Worm (Caenorhabditis elegans): Measurements from ENCODE around the gene cpt-5.

The cpt-5 gene

DNA sequence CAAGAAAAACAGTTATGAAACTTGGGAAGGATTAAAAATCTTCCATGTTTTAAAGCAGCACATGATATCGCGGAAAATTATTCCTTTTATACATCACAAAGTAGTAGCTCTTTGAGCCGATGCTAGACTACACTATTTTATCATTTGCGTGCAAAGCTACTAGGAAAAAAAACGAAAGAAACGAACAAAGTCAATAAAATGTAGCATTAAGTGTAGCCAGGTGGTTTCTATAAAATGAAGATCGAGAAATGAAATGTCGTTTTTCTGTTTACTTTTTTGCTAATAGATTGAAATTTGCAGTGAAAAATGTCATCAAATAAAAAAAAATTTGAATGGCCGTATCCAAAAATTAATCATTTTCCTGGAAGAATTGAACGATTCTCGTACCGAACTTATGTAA, at the start of gene cpt-5:
Gene cpt-5, plus strand, starts transcription at position 301 of the 400 bp plus-strand sequence.
- TF ChIP-seq unc-62 (GFP tag; optimal IDR thresholded peaks at IDR 0.05): no peak

DNA sequence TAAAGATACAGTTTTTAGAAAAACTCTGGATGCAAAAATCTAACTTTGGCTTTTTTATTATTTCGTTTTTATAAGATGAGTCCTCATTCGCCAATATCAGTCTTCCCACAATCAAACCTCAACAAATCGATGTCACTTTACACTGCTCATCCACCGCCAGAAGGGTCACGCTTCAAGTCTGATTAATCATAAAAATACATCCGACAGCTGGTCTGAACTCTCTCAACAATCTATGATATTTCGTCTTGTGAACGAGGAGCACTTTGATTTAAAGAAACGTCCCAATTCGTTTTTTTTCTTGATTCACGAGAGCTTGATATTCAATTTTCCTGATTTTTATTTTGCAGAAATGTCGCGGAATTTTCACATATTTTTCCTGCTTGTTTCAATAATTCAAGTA, 45.1 kb upstream of the cpt-5 start, which contains the start of gene nrf-5:
Gene nrf-5, plus strand, starts transcription at position 348 of the 400 bp plus-strand sequence.
- no peak for TF ChIP-seq unc-62 (GFP tag; optimal IDR thresholded peaks at IDR 0.05)

DNA sequence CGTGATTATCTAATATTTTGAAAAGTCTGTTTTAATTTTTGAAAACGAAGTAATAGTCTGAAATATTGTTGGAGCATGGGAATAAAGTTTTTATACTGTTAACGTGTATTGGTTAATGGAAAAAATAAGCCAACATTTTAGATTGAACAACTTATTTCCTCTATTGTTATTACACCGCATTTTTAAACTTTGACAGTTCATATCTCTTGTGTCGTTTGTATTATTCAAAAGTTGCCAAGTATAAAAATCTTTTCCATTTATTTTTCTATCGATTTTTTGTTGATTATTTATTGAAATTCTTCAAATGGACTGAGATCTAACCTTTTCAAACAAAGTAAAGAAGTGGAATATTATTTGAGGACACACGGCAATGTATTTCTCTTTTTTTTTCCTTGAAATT, 42.2 kb upstream of the cpt-5 start, which contains the start of gene str-165:
Gene str-165, plus strand, starts transcription at position 301 of the 400 bp plus-strand sequence.
- TF ChIP-seq unc-62 (GFP tag; optimal IDR thresholded peaks at IDR 0.05): no peak

DNA sequence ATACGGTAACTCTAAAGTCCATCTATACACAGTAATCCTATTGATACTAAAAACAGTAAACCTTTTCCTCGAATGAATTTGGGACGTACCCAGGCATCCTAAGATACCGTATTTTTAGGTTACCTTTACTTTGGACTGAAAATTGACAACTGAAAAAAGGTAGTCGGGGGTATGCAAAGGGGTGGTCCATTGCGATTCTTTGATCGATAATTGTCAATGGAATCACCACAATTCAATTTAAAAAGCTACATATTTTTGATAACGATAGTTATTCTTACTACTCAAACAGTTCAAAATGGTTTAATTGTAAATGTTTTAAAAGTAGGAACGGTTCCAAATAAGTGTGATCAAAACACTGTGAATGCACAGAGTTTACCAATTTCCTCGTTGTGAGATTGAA, 39.0 kb upstream of the cpt-5 start, which contains the start of gene srx-129:
Gene srx-129, plus strand, starts transcription at position 301 of the 400 bp plus-strand sequence.
- no peak for TF ChIP-seq unc-62 (GFP tag; optimal IDR thresholded peaks at IDR 0.05)

DNA sequence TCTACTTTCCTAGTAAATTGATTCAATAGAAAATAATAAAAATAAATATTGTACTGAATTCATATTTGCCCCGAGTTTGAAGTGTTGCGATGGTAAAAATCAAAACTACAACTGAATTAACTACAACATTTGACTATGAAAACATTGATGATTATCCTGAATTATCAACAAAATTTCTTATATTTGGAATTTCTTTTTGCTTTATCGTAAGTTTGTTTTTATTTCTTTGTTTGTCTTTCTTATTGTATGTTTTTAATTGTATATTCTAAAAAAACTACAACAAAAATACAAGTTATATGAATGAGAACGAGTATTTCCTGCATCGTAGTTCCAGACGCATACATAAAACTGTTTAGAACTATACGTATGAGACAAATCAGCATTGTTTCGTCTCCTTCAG, 35.8 kb upstream of the cpt-5 start, which contains the start of gene srx-128:
Gene srx-128, plus strand, starts transcription at position 301 of the 400 bp plus-strand sequence.
- no peak for TF ChIP-seq unc-62 (GFP tag; optimal IDR thresholded peaks at IDR 0.05)

DNA sequence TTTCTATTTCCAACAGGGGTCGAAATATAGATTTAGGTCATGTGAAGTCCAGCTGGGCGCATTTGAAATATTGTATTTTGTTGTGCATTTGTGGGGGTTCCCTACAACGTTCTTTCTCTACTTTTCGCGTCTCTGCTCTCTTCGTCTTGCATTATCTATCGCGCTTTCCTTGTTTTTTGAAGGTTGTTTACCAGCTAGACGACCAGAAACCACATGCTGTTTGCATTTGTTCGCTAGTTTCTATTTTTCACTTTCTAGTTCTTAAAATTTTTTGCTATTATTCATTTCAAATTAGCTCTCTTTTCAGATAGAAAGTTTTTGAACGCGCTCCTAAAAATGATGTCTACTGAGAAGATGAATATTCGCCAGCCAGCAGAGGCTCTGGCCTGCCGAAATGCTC, 33.6 kb upstream of the cpt-5 start, which contains the start of gene F55B12.10:
Gene F55B12.10, plus strand, starts transcription at position 301 of the 400 bp plus-strand sequence.
- TF ChIP-seq unc-62 (GFP tag; optimal IDR thresholded peaks at IDR 0.05): no peak

DNA sequence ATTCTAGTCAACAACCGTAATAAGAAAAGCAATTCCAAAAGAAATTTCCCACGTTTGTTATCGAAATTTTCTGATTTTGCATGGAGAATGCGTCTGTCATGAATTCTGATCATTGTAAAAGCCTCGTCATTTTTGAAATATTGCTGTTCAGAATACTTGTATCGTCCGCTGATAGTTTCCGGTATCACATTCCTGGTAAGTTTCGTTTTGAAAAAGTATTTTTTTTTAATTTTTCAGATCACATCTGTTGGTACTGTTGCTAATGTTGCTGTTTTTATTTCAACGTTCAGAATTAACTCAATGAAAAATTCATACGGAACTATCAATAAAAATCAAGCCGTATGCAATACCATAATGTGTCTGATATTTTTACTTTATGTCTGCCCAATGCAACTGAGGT, 32.1 kb upstream of the cpt-5 start, which contains the start of gene srx-17:
Gene srx-17, plus strand, starts transcription at position 301 of the 400 bp plus-strand sequence.
- TF ChIP-seq unc-62 (GFP tag; optimal IDR thresholded peaks at IDR 0.05): no peak

DNA sequence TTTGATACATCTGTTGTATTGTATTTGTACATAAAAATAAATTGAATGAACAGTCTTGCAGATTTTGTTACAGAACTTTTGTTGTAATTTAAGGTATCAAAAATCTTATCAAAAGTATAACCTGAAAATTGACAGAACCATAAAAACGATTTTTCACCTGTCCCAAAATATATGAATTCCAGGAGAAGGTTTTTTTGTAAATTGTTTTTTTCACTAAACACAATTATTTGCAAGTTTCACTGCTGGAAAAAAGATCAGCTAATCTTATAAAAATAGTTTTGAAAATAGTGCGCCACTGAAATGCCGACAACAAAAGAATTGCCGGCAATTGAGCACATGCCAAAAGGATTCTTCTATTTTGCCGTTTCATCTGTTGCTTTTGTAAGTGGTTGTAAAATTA, 29.8 kb upstream of the cpt-5 start, which contains the start of gene srx-130:
Gene srx-130, plus strand, starts transcription at position 301 of the 400 bp plus-strand sequence.
- TF ChIP-seq unc-62 (GFP tag; optimal IDR thresholded peaks at IDR 0.05): no peak

DNA sequence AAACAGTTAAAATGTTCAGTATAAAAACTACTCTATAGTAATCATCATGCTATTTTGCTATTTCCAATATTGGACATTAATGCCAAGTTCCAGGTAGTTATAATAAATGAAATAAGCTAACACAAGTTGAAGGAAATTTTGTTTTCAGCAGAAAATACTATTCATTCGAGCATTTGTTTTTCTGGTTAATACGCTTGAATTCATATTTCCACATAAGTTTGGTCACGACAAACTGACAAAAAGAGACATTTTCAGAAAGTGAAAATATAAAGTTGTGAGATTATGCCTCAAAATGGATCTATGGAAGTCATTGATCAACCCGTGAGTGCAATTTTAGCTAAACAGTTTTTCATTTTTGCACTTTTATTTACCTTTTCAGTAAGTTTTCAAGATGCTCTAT, 27.9 kb upstream of the cpt-5 start, which contains the start of gene srx-131:
Gene srx-131, plus strand, starts transcription at position 301 of the 400 bp plus-strand sequence.
- no peak for TF ChIP-seq unc-62 (GFP tag; optimal IDR thresholded peaks at IDR 0.05)

DNA sequence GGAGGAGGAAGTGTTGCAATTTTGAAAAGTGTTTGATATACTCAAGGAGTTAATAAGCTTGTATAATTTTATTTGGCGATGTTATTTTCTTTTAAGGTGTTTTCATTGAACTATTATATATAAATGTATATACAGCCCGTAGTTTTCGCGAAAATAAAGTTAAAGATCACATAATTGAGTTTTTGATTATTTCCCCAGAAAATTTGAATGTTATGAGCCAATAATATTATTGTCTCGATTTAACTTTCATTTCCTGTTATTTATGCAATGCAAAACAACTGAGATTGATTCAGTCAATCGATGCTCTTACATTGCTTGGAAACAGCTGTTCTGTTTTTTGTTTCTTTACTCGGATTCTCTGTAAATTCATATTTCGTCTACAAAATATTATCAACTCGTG, 24.6 kb upstream of the cpt-5 start, which contains the start of gene srx-133:
Gene srx-133, plus strand, starts transcription at position 301 of the 400 bp plus-strand sequence.
- TF ChIP-seq unc-62 (GFP tag; optimal IDR thresholded peaks at IDR 0.05): no peak

DNA sequence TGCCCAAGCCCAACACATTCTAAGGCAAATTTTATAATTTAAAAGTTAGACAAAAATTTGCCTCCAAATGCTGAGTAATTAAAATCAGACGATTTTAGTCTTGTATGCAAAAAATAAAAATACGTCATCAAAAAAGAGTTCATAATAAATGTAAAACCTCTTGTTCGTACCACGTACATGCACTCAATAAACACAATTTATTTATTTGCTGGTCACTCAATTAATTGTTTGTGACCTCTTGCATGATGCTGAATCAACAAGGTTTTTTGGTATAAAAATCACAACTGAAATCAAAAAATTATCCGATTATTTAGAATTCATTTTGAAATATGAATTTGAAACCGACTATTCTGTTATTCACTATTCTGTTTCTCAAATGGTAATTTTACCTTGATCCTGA, 22.8 kb upstream of the cpt-5 start, which contains the start of gene hpx-2:
Gene hpx-2, plus strand, starts transcription at position 301 of the 400 bp plus-strand sequence.
- TF ChIP-seq unc-62 (GFP tag; optimal IDR thresholded peaks at IDR 0.05): no peak

DNA sequence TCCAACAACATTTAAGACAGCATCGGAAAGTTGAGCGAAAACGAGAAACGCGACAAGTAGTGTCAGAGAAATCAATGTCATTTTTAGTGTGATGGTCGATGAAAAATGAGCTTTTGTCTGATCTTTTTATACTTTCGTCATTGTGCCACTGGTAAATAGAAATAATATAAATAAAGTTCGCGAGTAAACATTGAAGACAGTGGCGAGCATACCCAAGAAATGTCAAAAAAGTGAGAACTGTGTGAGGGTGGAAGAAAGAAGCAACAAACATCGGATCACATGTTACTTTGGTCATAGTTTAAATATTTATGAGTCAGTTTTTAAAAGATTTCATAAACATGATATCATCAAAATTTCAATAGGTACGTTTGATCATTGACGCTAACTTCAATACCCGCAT, 18.7 kb upstream of the cpt-5 start, which contains the start of gene ttr-21:
Gene ttr-21, minus strand, starts transcription at position 100 of the 400 bp plus-strand sequence.
- TF ChIP-seq unc-62 (GFP tag; optimal IDR thresholded peaks at IDR 0.05): no peak

DNA sequence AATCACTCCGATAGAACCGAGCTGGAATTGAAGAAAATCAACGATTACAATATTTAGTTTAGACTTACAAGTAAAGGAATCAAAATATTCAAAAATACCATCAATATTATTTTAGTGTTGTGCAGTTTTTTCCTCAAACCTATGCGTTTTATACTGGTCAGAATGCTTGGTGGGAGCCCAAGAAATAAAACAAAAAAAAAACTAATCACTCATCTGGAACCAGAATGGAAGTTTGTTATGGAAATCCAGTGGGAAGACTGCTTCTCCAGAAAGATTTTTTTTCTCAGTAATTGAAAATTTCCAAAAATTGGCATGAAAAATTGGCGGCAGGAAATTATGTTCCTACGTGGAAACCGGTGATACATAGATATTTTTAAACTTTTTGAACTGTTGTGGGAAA, 16.6 kb upstream of the cpt-5 start, which contains the start of gene srx-134:
Gene srx-134, minus strand, starts transcription at position 101 of the 400 bp plus-strand sequence.
- TF ChIP-seq unc-62 (GFP tag; optimal IDR thresholded peaks at IDR 0.05): no peak

DNA sequence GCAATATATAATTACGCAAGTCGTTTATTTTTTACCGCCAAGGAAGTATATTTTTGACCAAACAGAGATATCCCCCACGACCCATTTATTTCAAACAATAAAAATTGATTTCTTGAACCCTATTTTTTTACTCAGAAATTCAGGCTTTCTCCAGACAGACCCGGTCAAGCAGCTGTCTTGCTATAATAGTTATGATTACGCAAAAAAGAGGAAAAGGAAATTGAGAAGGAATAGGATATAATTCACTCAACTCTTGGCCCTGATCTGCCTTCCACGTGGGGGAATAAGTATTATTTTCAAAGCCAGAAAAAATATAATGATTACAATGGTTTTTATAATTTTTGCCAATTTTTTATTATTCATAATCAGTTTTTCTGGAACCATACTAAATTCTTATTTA, 15.9 kb upstream of the cpt-5 start, which contains the start of gene srx-136:
Gene srx-136, plus strand, starts transcription at position 301 of the 400 bp plus-strand sequence.
- no peak for TF ChIP-seq unc-62 (GFP tag; optimal IDR thresholded peaks at IDR 0.05)

DNA sequence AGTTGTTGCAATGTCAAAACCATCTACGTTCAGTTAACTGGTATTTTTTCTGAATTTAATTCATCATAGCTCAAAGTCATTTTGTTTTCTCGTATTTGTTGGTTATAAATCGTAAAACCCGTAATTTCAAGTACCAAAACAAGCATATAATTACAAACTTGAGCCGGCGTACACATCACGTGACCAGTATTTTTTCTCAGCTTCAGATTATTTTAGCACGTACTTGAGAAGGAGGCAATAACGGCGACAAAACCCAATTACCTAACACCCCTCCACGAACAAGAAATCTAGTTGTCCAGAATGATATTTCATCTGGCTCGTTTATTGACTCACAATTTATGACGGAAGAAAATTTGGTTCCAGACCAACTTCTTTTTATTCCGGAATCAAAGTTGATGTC, 14.1 kb upstream of the cpt-5 start, which contains the start of gene srx-135:
Gene srx-135, plus strand, starts transcription at position 301 of the 400 bp plus-strand sequence.
- no peak for TF ChIP-seq unc-62 (GFP tag; optimal IDR thresholded peaks at IDR 0.05)

DNA sequence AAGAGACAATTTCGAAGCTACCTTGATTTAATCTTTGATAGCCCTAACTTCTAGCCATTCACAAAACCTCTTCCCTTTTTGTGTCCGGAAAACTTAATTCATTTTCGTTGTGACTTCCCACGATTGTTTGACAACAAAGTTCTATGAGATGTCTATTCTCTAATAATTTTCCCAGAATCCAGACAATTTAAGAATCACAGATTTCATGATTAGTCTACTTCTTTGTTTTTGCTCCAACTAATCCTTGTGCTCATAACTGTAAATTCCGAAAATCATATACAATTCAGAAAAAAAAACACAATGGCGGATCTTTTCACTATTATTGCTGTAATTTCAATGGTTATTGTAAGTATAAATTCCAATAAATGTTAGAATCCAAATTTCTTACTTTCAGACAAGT, 10.5 kb upstream of the cpt-5 start, which contains the start of gene srx-137:
Gene srx-137, plus strand, starts transcription at position 301 of the 400 bp plus-strand sequence.
- TF ChIP-seq unc-62 (GFP tag; optimal IDR thresholded peaks at IDR 0.05): no peak

DNA sequence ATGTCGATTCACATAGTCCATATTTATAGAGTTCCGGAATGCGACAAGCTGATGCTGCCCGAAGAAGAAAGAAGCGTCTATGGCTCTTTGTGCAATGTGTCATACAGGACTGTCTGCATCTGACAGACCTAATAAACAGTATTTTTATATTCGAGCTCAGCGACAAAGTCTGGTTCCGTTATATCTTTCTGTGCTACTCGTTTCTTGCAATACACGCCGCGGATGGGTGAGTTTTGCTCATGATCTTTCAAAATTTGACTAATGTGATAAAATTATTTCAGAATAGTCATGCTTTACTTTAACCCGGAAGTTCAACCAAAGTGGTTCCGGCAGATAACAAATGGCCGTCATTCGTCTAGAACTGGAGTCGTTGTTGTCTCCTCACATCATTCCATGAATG, 9.3 kb upstream of the cpt-5 start:
- TF ChIP-seq unc-62 (GFP tag; optimal IDR thresholded peaks at IDR 0.05): no peak
